Fruit fly (Drosophila melanogaster): ENCODE measurements around the gene CG43783.

DNA sequence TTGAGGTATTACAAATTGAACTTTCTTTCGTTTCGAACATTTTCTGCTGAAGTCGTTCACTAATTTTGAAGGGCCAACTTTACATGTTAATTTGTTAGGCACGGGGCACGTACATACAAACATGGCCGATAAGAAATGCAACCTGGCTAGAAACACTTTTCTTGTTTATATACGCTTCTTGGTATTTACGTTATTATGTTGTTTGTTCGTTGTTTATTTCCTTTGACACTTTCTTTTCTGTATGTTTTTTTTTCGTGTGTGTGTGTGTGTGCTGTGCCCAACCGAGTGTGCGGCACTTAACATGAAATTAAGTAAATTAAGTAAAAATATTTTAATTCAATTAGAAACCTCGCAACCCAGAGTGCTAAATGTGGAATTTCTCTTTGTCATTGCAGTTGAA lies 28.4 kb downstream of the CG43783 start:
- TF ChIP-seq psq (optimal IDR thresholded peaks at IDR 0.05) = no peak
- TF ChIP-seq CG8478 (optimal IDR thresholded peaks at IDR 0.05) = no peak
- no peak for TF ChIP-seq usp (GFP tag; optimal IDR thresholded peaks at IDR 0.05)
- no peak for TF ChIP-seq pan (optimal IDR thresholded peaks at IDR 0.05)
- no peak for TF ChIP-seq EcR (GFP tag; optimal IDR thresholded peaks at IDR 0.05)

All from whole organism.